ENCODE assay signal across 4 worm cellular contexts in the genomic region with DNA sequence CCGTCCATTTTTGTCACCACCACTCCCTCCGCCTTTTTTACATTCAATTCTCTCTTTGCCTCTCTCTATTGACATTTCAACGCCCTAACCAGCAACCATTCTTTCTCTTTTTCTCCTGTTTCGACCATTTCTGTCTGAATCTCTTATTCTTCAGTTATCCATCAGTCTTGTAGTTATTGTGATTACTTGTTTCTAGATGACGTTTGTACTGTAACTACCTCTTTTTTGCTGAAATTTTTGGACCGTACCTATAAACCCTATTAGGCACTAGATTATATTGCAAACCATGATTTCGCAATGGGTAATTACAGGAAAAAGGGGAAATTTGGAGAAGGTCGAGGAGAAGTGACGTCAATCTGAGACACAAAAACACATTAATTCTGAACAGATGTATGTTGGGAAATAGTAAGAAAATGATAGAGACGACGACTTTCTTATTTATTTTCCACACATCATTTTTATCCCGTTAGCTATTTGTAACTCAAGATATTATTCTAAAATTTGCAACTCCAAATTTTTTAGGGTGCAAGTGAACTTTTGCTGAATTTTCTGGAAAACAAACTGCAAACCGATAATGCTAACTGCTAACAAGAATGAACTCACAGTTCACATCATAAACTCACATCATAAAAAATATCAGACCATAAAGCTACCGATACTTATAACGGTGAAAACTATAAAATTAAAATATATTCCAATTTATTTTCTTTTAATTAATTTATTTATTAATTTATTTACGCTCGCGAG.
TF ChIP-seq lines count a peak whose summit lies in the region.

No protein-coding gene starts in this region.

TF ChIP-seq in whole organism, L1 larva, 84 proteins besides CTCF, POLR2A, EP300 and RAD21 (continued from another document and continues in another):
- no peak for TF ChIP-seq unc-62 (GFP tag; optimal IDR thresholded peaks at IDR 0.05; lab: Kevin White, UChicago)
- no peak for TF ChIP-seq F16B12.6 (tag; optimal IDR thresholded peaks at IDR 0.05; lab: Kevin White, UChicago)
- TF ChIP-seq fkh-8 (tag; optimal IDR thresholded peaks at IDR 0.05; lab: Kevin White, UChicago): no peak
- no peak for TF ChIP-seq sup-37 (GFP tag; optimal IDR thresholded peaks at IDR 0.05; lab: Kevin White, UChicago)
- no peak for TF ChIP-seq fkh-10 (GFP tag; optimal IDR thresholded peaks at IDR 0.05; lab: Kevin White, UChicago)
- TF ChIP-seq dpl-1 (GFP tag; optimal IDR thresholded peaks at IDR 0.05; lab: Kevin White, UChicago): peak in 1 of 3 experiments; percentile 23
- no peak for TF ChIP-seq unc-86 (tag; optimal IDR thresholded peaks at IDR 0.05; lab: Kevin White, UChicago)
- TF ChIP-seq nhr-19 (GFP tag; conservative IDR thresholded peaks at IDR 0.05; lab: Robert Waterston, UW): no peak
- TF ChIP-seq mef-2 (tag; optimal IDR thresholded peaks at IDR 0.05; lab: Kevin White, UChicago): no peak
- TF ChIP-seq elt-3 (tag; optimal IDR thresholded peaks at IDR 0.05; lab: Kevin White, UChicago): peak in 3 of 6 experiments; percentile 70 to 82 (median 75)
- no peak for TF ChIP-seq sptf-1 (tag; optimal IDR thresholded peaks at IDR 0.05; lab: Kevin White, UChicago)
- no peak for TF ChIP-seq hlh-4 (tag; optimal IDR thresholded peaks at IDR 0.05; lab: Kevin White, UChicago)
- TF ChIP-seq C34B4.2 (tag; optimal IDR thresholded peaks at IDR 0.05; lab: Kevin White, UChicago): no peak
- peak; percentile 49 for TF ChIP-seq nhr-71 (tag; optimal IDR thresholded peaks at IDR 0.05; lab: Kevin White, UChicago)
- peak; percentile 47 for TF ChIP-seq nhr-237 (tag; optimal IDR thresholded peaks at IDR 0.05; lab: Kevin White, UChicago)
- no peak for TF ChIP-seq skn-1 (tag; optimal IDR thresholded peaks at IDR 0.05; lab: Kevin White, UChicago)
- no peak for TF ChIP-seq lin-39 (tag; optimal IDR thresholded peaks at IDR 0.05; lab: Kevin White, UChicago)
- no peak for TF ChIP-seq hpl-2 (GFP tag; optimal IDR thresholded peaks at IDR 0.05; lab: Kevin White, UChicago)
- no peak for TF ChIP-seq egl-13 (tag; optimal IDR thresholded peaks at IDR 0.05; lab: Kevin White, UChicago)
- TF ChIP-seq ama-1 (optimal IDR thresholded peaks at IDR 0.05; lab: Kevin White, UChicago): no peak
- TF ChIP-seq nhr-84 (tag; optimal IDR thresholded peaks at IDR 0.05; lab: Kevin White, UChicago): no peak
- TF ChIP-seq ztf-4 (tag; optimal IDR thresholded peaks at IDR 0.05; lab: Kevin White, UChicago): no peak
- no peak for TF ChIP-seq sox-4 (tag; optimal IDR thresholded peaks at IDR 0.05; lab: Kevin White, UChicago)
- no peak for TF ChIP-seq nhr-11 (tag; optimal IDR thresholded peaks at IDR 0.05; lab: Kevin White, UChicago)
- TF ChIP-seq pax-3 (tag; optimal IDR thresholded peaks at IDR 0.05; lab: Kevin White, UChicago): no peak
- peak in 1 of 3 experiments; percentile 1 for TF ChIP-seq ceh-82 (tag; optimal IDR thresholded peaks at IDR 0.05; lab: Kevin White, UChicago)
- TF ChIP-seq mab-9 (GFP tag; IDR thresholded peaks at IDR 0.05; lab: Robert Waterston, UW): no peak
- no peak for TF ChIP-seq vab-15 (tag; optimal IDR thresholded peaks at IDR 0.05; lab: Kevin White, UChicago)
- TF ChIP-seq mdl-1 (tag; optimal IDR thresholded peaks at IDR 0.05; lab: Kevin White, UChicago): no peak
- peak in 1 of 2 experiments; percentile 57 for TF ChIP-seq lin-35 (GFP tag; optimal IDR thresholded peaks at IDR 0.05; lab: Kevin White, UChicago)
- TF ChIP-seq lir-3 (tag; optimal IDR thresholded peaks at IDR 0.05; lab: Kevin White, UChicago; ENCODE audit: poor library complexity): no peak
- TF ChIP-seq xbp-1 (tag; optimal IDR thresholded peaks at IDR 0.05; lab: Kevin White, UChicago): no peak

TF ChIP-seq in whole organism, L2 larva, 48 proteins besides CTCF, POLR2A, EP300 and RAD21 (continued from another document):
- TF ChIP-seq ceh-82 (tag; optimal IDR thresholded peaks at IDR 0.05; lab: Kevin White, UChicago) (no peak), peb-1 (tag; optimal IDR thresholded peaks at IDR 0.05; lab: Kevin White, UChicago) (no peak), nhr-21 (tag; optimal IDR thresholded peaks at IDR 0.05; lab: Kevin White, UChicago) (no peak), crh-2 (tag; optimal IDR thresholded peaks at IDR 0.05; lab: Kevin White, UChicago) (peak; percentile 26), skn-1 (tag; optimal IDR thresholded peaks at IDR 0.05; lab: Kevin White, UChicago) (no peak), nhr-129 (tag; optimal IDR thresholded peaks at IDR 0.05; lab: Kevin White, UChicago) (peak; percentile 52), R02D3.7 (tag; optimal IDR thresholded peaks at IDR 0.05; lab: Kevin White, UChicago) (no peak), nhr-11 (tag; optimal IDR thresholded peaks at IDR 0.05; lab: Kevin White, UChicago) (no peak), sma-9 (GFP tag; optimal IDR thresholded peaks at IDR 0.05; lab: Kevin White, UChicago) (peak; percentile 43), sma-9 (tag; optimal IDR thresholded peaks at IDR 0.05; lab: Kevin White, UChicago) (no peak), unc-62 (GFP tag; optimal IDR thresholded peaks at IDR 0.05; lab: Kevin White, UChicago) (no peak), aly-2 (tag; optimal IDR thresholded peaks at IDR 0.05; lab: Kevin White, UChicago) (no peak), C34F6.9 (tag; optimal IDR thresholded peaks at IDR 0.05; lab: Kevin White, UChicago) (peak; percentile 39), ztf-11 (tag; optimal IDR thresholded peaks at IDR 0.05; lab: Kevin White, UChicago) (no peak), gmeb-1 (tag; optimal IDR thresholded peaks at IDR 0.05; lab: Kevin White, UChicago) (peak; percentile 13), blmp-1 (tag; optimal IDR thresholded peaks at IDR 0.05; lab: Kevin White, UChicago; ENCODE audit: insufficient read depth) (peak; percentile 8), nhr-25 (tag; optimal IDR thresholded peaks at IDR 0.05; lab: Kevin White, UChicago) (peak; percentile 3), Y55F3AM.14 (GFP tag; optimal IDR thresholded peaks at IDR 0.05; lab: Kevin White, UChicago) (no peak), nhr-6 (tag; optimal IDR thresholded peaks at IDR 0.05; lab: Kevin White, UChicago) (peak; percentile 18), lsy-2 (tag; optimal IDR thresholded peaks at IDR 0.05; lab: Kevin White, UChicago) (peak in 1 of 2 experiments; percentile 8), nhr-10 (tag; optimal IDR thresholded peaks at IDR 0.05; lab: Kevin White, UChicago) (no peak), sem-4 (tag; optimal IDR thresholded peaks at IDR 0.05; lab: Kevin White, UChicago) (no peak), ztf-4 (tag; optimal IDR thresholded peaks at IDR 0.05; lab: Kevin White, UChicago) (no peak), sma-3 (GFP tag; optimal IDR thresholded peaks at IDR 0.05; lab: Kevin White, UChicago) (peak; percentile 24), lin-11 (tag; optimal IDR thresholded peaks at IDR 0.05; lab: Kevin White, UChicago) (no peak), ZK546.5 (tag; optimal IDR thresholded peaks at IDR 0.05; lab: Kevin White, UChicago) (no peak), ceh-16 (tag; optimal IDR thresholded peaks at IDR 0.05; lab: Kevin White, UChicago) (no peak), dmd-4 (tag; optimal IDR thresholded peaks at IDR 0.05; lab: Kevin White, UChicago) (no peak), egl-27 (tag; optimal IDR thresholded peaks at IDR 0.05; lab: Kevin White, UChicago) (peak; percentile 14), alr-1 (tag; optimal IDR thresholded peaks at IDR 0.05; lab: Kevin White, UChicago) (no peak), unc-39 (tag; optimal IDR thresholded peaks at IDR 0.05; lab: Kevin White, UChicago) (no peak)

TF ChIP-seq in whole organism, L3 larva, 47 proteins besides CTCF, POLR2A, EP300 and RAD21 (continued from another document):
- TF ChIP-seq sea-2 (GFP tag; optimal IDR thresholded peaks at IDR 0.05; lab: Kevin White, UChicago) (no peak), fos-1 (tag; optimal IDR thresholded peaks at IDR 0.05; lab: Kevin White, UChicago) (no peak), unc-39 (tag; optimal IDR thresholded peaks at IDR 0.05; lab: Kevin White, UChicago) (no peak), pqm-1 (tag; optimal IDR thresholded peaks at IDR 0.05; lab: Kevin White, UChicago) (peak; percentile 65), mml-1 (tag; optimal IDR thresholded peaks at IDR 0.05; lab: Kevin White, UChicago) (no peak), zag-1 (tag; optimal IDR thresholded peaks at IDR 0.05; lab: Kevin White, UChicago) (no peak), ztf-11 (tag; optimal IDR thresholded peaks at IDR 0.05; lab: Kevin White, UChicago) (no peak), lsy-12 (tag; optimal IDR thresholded peaks at IDR 0.05; lab: Kevin White, UChicago) (no peak), aly-2 (tag; optimal IDR thresholded peaks at IDR 0.05; lab: Kevin White, UChicago) (no peak), nhr-12 (tag; optimal IDR thresholded peaks at IDR 0.05; lab: Kevin White, UChicago) (no peak), mdl-1 (tag; optimal IDR thresholded peaks at IDR 0.05; lab: Kevin White, UChicago) (no peak), nhr-23 (tag; optimal IDR thresholded peaks at IDR 0.05; lab: Kevin White, UChicago) (peak; percentile 36), nhr-67 (tag; optimal IDR thresholded peaks at IDR 0.05; lab: Kevin White, UChicago) (no peak), unc-62 (GFP tag; optimal IDR thresholded peaks at IDR 0.05; lab: Kevin White, UChicago) (no peak), egl-5 (tag; optimal IDR thresholded peaks at IDR 0.05; lab: Kevin White, UChicago) (peak; percentile 2), snpc-4 (tag; optimal IDR thresholded peaks at IDR 0.05; lab: Kevin White, UChicago) (no peak), ztf-4 (tag; optimal IDR thresholded peaks at IDR 0.05; lab: Kevin White, UChicago) (no peak), ceh-82 (tag; optimal IDR thresholded peaks at IDR 0.05; lab: Kevin White, UChicago) (no peak), ceh-28 (tag; optimal IDR thresholded peaks at IDR 0.05; lab: Kevin White, UChicago) (peak; percentile 45), ZK546.5 (tag; optimal IDR thresholded peaks at IDR 0.05; lab: Kevin White, UChicago) (no peak), ceh-9 (tag; optimal IDR thresholded peaks at IDR 0.05; lab: Kevin White, UChicago) (no peak), hmg-11 (tag; optimal IDR thresholded peaks at IDR 0.05; lab: Kevin White, UChicago) (peak; percentile 9), jun-1 (tag; optimal IDR thresholded peaks at IDR 0.05; lab: Kevin White, UChicago) (no peak), lin-15B (tag; optimal IDR thresholded peaks at IDR 0.05; lab: Kevin White, UChicago) (no peak), fkh-2 (tag; optimal IDR thresholded peaks at IDR 0.05; lab: Kevin White, UChicago) (no peak), nhr-43 (tag; optimal IDR thresholded peaks at IDR 0.05; lab: Kevin White, UChicago; ENCODE audit: poor library complexity, severe bottlenecking) (no peak), ceh-16 (tag; optimal IDR thresholded peaks at IDR 0.05; lab: Kevin White, UChicago) (no peak), elt-3 (tag; optimal IDR thresholded peaks at IDR 0.05; lab: Kevin White, UChicago) (no peak), nhr-237 (tag; optimal IDR thresholded peaks at IDR 0.05; lab: Kevin White, UChicago) (no peak), egl-27 (tag; optimal IDR thresholded peaks at IDR 0.05; lab: Kevin White, UChicago) (no peak), pha-4 (tag; optimal IDR thresholded peaks at IDR 0.05; lab: Kevin White, UChicago) (peak; percentile 99), skn-1 (tag; optimal IDR thresholded peaks at IDR 0.05; lab: Kevin White, UChicago) (no peak), nhr-28 (tag; optimal IDR thresholded peaks at IDR 0.05; lab: Kevin White, UChicago) (no peak), nhr-11 (tag; optimal IDR thresholded peaks at IDR 0.05; lab: Kevin White, UChicago) (no peak)

TF ChIP-seq in whole organism, L4 larva, 104 proteins besides CTCF, POLR2A, EP300 and RAD21 (continued from another document and continues in another):
- TF ChIP-seq unc-62 (GFP tag; optimal IDR thresholded peaks at IDR 0.05 in 1 of 2; lab: Kevin White, UChicago): peak in 1 of 2 experiments; percentile 97
- no peak for TF ChIP-seq unc-62 (tag; optimal IDR thresholded peaks at IDR 0.05; lab: Kevin White, UChicago)
- TF ChIP-seq duxl-1 (tag; optimal IDR thresholded peaks at IDR 0.05; lab: Kevin White, UChicago; ENCODE audit: poor library complexity): no peak
- TF ChIP-seq D1046.2 (GFP tag; IDR thresholded peaks at IDR 0.05; lab: Robert Waterston, UW): no peak
- no peak for TF ChIP-seq fkh-10 (GFP tag; optimal IDR thresholded peaks at IDR 0.05; lab: Kevin White, UChicago)
- TF ChIP-seq nhr-28 (tag; optimal IDR thresholded peaks at IDR 0.05; lab: Kevin White, UChicago): peak; percentile 97
- no peak for TF ChIP-seq lin-38 (GFP tag; IDR thresholded peaks at IDR 0.05; lab: Robert Waterston, UW)
- peak in 1 of 2 experiments; percentile 10 for TF ChIP-seq hif-1 (tag; optimal IDR thresholded peaks at IDR 0.05; lab: Kevin White, UChicago)
- no peak for TF ChIP-seq hmg-1.1 (GFP tag; IDR thresholded peaks at IDR 0.05; lab: Robert Waterston, UW)
- no peak for TF ChIP-seq zip-11 (GFP tag; IDR thresholded peaks at IDR 0.05; lab: Robert Waterston, UW)
- TF ChIP-seq aha-1 (tag; lab: Kevin White, UChicago): peak; percentile 52
- no peak for TF ChIP-seq F49E8.2 (tag; optimal IDR thresholded peaks at IDR 0.05; lab: Kevin White, UChicago; ENCODE audit: borderline replicate concordance)
- TF ChIP-seq dmd-9 (GFP tag; IDR thresholded peaks at IDR 0.05; lab: Robert Waterston, UW): no peak
- TF ChIP-seq spr-3 (GFP tag; optimal IDR thresholded peaks at IDR 0.05; lab: Kevin White, UChicago): no peak
- no peak for TF ChIP-seq nhr-11 (tag; optimal IDR thresholded peaks at IDR 0.05; lab: Kevin White, UChicago)
- TF ChIP-seq daf-12 (tag; optimal IDR thresholded peaks at IDR 0.05; lab: Kevin White, UChicago): no peak
- no peak for TF ChIP-seq nhr-111 (GFP tag; optimal IDR thresholded peaks at IDR 0.05; lab: Kevin White, UChicago)
- no peak for TF ChIP-seq unc-130 (GFP tag; optimal IDR thresholded peaks at IDR 0.05; lab: Kevin White, UChicago)
- no peak for TF ChIP-seq nhr-10 (tag; optimal IDR thresholded peaks at IDR 0.05; lab: Kevin White, UChicago)
- TF ChIP-seq lsy-2 (tag; optimal IDR thresholded peaks at IDR 0.05; lab: Kevin White, UChicago): no peak
- TF ChIP-seq snpc-1.2 (GFP tag; IDR thresholded peaks at IDR 0.05; lab: Robert Waterston, UW): no peak
- TF ChIP-seq madf-9 (GFP tag; conservative IDR thresholded peaks at IDR 0.05; lab: Robert Waterston, UW): no peak
- TF ChIP-seq nhr-6 (tag; optimal IDR thresholded peaks at IDR 0.05; lab: Kevin White, UChicago): no peak
- no peak for TF ChIP-seq mdt-29 (GFP tag; IDR thresholded peaks at IDR 0.05; lab: Robert Waterston, UW)
- no peak for TF ChIP-seq F37D6.2 (tag; optimal IDR thresholded peaks at IDR 0.05; lab: Kevin White, UChicago)
- peak; percentile 56 for TF ChIP-seq dve-1 (tag; optimal IDR thresholded peaks at IDR 0.05; lab: Kevin White, UChicago; ENCODE audit: insufficient read depth)
- no peak for TF ChIP-seq nhr-102 (tag; optimal IDR thresholded peaks at IDR 0.05; lab: Kevin White, UChicago)
- no peak for TF ChIP-seq dpl-1 (GFP tag; optimal IDR thresholded peaks at IDR 0.05; lab: Kevin White, UChicago)
- no peak for TF ChIP-seq nhr-42 (GFP tag; IDR thresholded peaks at IDR 0.05; lab: Robert Waterston, UW)
- no peak for TF ChIP-seq ceh-62 (tag; optimal IDR thresholded peaks at IDR 0.05; lab: Kevin White, UChicago)
- no peak for TF ChIP-seq mep-1 (tag; optimal IDR thresholded peaks at IDR 0.05; lab: Kevin White, UChicago)
- peak; percentile 34 for TF ChIP-seq cey-2 (tag; optimal IDR thresholded peaks at IDR 0.05; lab: Kevin White, UChicago; ENCODE audit: borderline replicate concordance, insufficient read depth)
- TF ChIP-seq vab-7 (GFP tag; IDR thresholded peaks at IDR 0.05; lab: Robert Waterston, UW): no peak
- TF ChIP-seq F44E2.7 (GFP tag; IDR thresholded peaks at IDR 0.05; lab: Robert Waterston, UW): no peak
- no peak for TF ChIP-seq ZK546.5 (tag; optimal IDR thresholded peaks at IDR 0.05; lab: Kevin White, UChicago)
- no peak for TF ChIP-seq snpc-4 (tag; optimal IDR thresholded peaks at IDR 0.05; lab: Kevin White, UChicago)
- no peak for TF ChIP-seq zfp-3 (GFP tag; conservative IDR thresholded peaks at IDR 0.05; lab: Robert Waterston, UW)
- TF ChIP-seq nhr-76 (tag; optimal IDR thresholded peaks at IDR 0.05; lab: Kevin White, UChicago): no peak
- TF ChIP-seq egl-43 (GFP tag; IDR thresholded peaks at IDR 0.05; lab: Robert Waterston, UW): no peak
- no peak for TF ChIP-seq jun-1 (tag; optimal IDR thresholded peaks at IDR 0.05; lab: Kevin White, UChicago)
- no peak for TF ChIP-seq arid-1 (GFP tag; conservative IDR thresholded peaks at IDR 0.05; lab: Robert Waterston, UW)
- no peak for TF ChIP-seq nhr-25 (tag; optimal IDR thresholded peaks at IDR 0.05; lab: Kevin White, UChicago; ENCODE audit: borderline replicate concordance, insufficient read depth)
- no peak for TF ChIP-seq saeg-2 (GFP tag; IDR thresholded peaks at IDR 0.05; lab: Robert Waterston, UW)
- TF ChIP-seq tag-97 (GFP tag; IDR thresholded peaks at IDR 0.05; lab: Robert Waterston, UW): no peak
- TF ChIP-seq ceh-28 (tag; optimal IDR thresholded peaks at IDR 0.05; lab: Kevin White, UChicago): no peak
